Fruit fly (Drosophila melanogaster): Measurements from ENCODE around the gene OS9.
A peak's percentile ranks its signal among the peaks of the same experiment; 100 is the strongest.

OS9 gene

dm6 chr2L:19960930-19961329 lies 5.4 kb downstream of the OS9 start, which contains the start of gene CG34051:
CG34051 (minus strand) TSS chr2L:19961030.
- TF ChIP-seq psq (optimal IDR thresholded peaks at IDR 0.05) = no peak
- TF ChIP-seq EcR (GFP tag; optimal IDR thresholded peaks at IDR 0.05) = no peak
- no peak for TF ChIP-seq CG8478 (optimal IDR thresholded peaks at IDR 0.05)
- no peak for TF ChIP-seq Dll (optimal IDR thresholded peaks at IDR 0.05)
- TF ChIP-seq usp (GFP tag; optimal IDR thresholded peaks at IDR 0.05) = no peak
- TF ChIP-seq pan (optimal IDR thresholded peaks at IDR 0.05) = no peak

- no peak for TF ChIP-seq Dll (optimal IDR thresholded peaks at IDR 0.05)
- no peak for TF ChIP-seq usp (GFP tag; optimal IDR thresholded peaks at IDR 0.05)
- no peak for TF ChIP-seq psq (optimal IDR thresholded peaks at IDR 0.05)
- no peak for TF ChIP-seq pan (optimal IDR thresholded peaks at IDR 0.05)
- no peak for TF ChIP-seq CG8478 (optimal IDR thresholded peaks at IDR 0.05)
- TF ChIP-seq EcR (GFP tag; optimal IDR thresholded peaks at IDR 0.05) = no peak
Observed at dm6 chr2L:19958520-19959161, 7.7 kb downstream of the OS9 start, which contains the start of gene COX4. COX4 (plus strand) TSS chr2L:19958713.

dm6 chr2L:19952221-19952620 lies 14.1 kb downstream of the OS9 start:
- TF ChIP-seq pan (optimal IDR thresholded peaks at IDR 0.05) = no peak
- TF ChIP-seq psq (optimal IDR thresholded peaks at IDR 0.05) = no peak
- no peak for TF ChIP-seq EcR (GFP tag; optimal IDR thresholded peaks at IDR 0.05)
- TF ChIP-seq CG8478 (optimal IDR thresholded peaks at IDR 0.05) = no peak
- TF ChIP-seq Dll (optimal IDR thresholded peaks at IDR 0.05) = no peak
- TF ChIP-seq usp (GFP tag; optimal IDR thresholded peaks at IDR 0.05) = no peak

- TF ChIP-seq CG8478 (optimal IDR thresholded peaks at IDR 0.05) (no peak), pan (optimal IDR thresholded peaks at IDR 0.05) (no peak), usp (GFP tag; optimal IDR thresholded peaks at IDR 0.05) (no peak), psq (optimal IDR thresholded peaks at IDR 0.05) (no peak), Dll (optimal IDR thresholded peaks at IDR 0.05) (no peak), EcR (GFP tag; optimal IDR thresholded peaks at IDR 0.05) (no peak)
Observed at dm6 chr2L:19951543-19952163, 14.7 kb downstream of the OS9 start.

dm6 chr2L:19949600-19949999 lies 16.7 kb downstream of the OS9 start:
- TF ChIP-seq psq (optimal IDR thresholded peaks at IDR 0.05) (no peak), CG8478 (optimal IDR thresholded peaks at IDR 0.05) (no peak), usp (GFP tag; optimal IDR thresholded peaks at IDR 0.05) (no peak), EcR (GFP tag; optimal IDR thresholded peaks at IDR 0.05) (no peak), Dll (optimal IDR thresholded peaks at IDR 0.05) (no peak), pan (optimal IDR thresholded peaks at IDR 0.05) (no peak)

dm6 chr2L:19947992-19948524 lies 18.3 kb downstream of the OS9 start:
- TF ChIP-seq psq (optimal IDR thresholded peaks at IDR 0.05) (no peak), EcR (GFP tag; optimal IDR thresholded peaks at IDR 0.05) (no peak), CG8478 (optimal IDR thresholded peaks at IDR 0.05) (no peak), usp (GFP tag; optimal IDR thresholded peaks at IDR 0.05) (no peak)

dm6 chr2L:19944309-19945172 lies 21.8 kb downstream of the OS9 start:
- no peak for TF ChIP-seq CG8478 (optimal IDR thresholded peaks at IDR 0.05)
- peak in 1 of 2 experiments; percentile 54 for TF ChIP-seq EcR (GFP tag; optimal IDR thresholded peaks at IDR 0.05)

dm6 chr2L:19943112-19943511 lies 23.2 kb downstream of the OS9 start:
- TF ChIP-seq CG8478 (optimal IDR thresholded peaks at IDR 0.05) (no peak), pan (optimal IDR thresholded peaks at IDR 0.05) (no peak), EcR (GFP tag; optimal IDR thresholded peaks at IDR 0.05) (no peak), Dll (optimal IDR thresholded peaks at IDR 0.05) (no peak), psq (optimal IDR thresholded peaks at IDR 0.05) (no peak), usp (GFP tag; optimal IDR thresholded peaks at IDR 0.05) (no peak)

- TF ChIP-seq Dll (optimal IDR thresholded peaks at IDR 0.05) = no peak
- TF ChIP-seq psq (optimal IDR thresholded peaks at IDR 0.05) = no peak
- no peak for TF ChIP-seq usp (GFP tag; optimal IDR thresholded peaks at IDR 0.05)
- TF ChIP-seq EcR (GFP tag; optimal IDR thresholded peaks at IDR 0.05) = no peak
- TF ChIP-seq pan (optimal IDR thresholded peaks at IDR 0.05) = no peak
- TF ChIP-seq CG8478 (optimal IDR thresholded peaks at IDR 0.05) = no peak
Observed at dm6 chr2L:19942510-19942909, 23.8 kb downstream of the OS9 start.

- TF ChIP-seq EcR (GFP tag; optimal IDR thresholded peaks at IDR 0.05) (no peak), usp (GFP tag; optimal IDR thresholded peaks at IDR 0.05) (no peak), pan (optimal IDR thresholded peaks at IDR 0.05) (no peak), psq (optimal IDR thresholded peaks at IDR 0.05) (no peak), Dll (optimal IDR thresholded peaks at IDR 0.05) (no peak), CG8478 (optimal IDR thresholded peaks at IDR 0.05) (no peak)
Observed at dm6 chr2L:19941352-19941851, 24.9 kb downstream of the OS9 start.

- no peak for TF ChIP-seq usp (GFP tag; optimal IDR thresholded peaks at IDR 0.05)
- TF ChIP-seq EcR (GFP tag; optimal IDR thresholded peaks at IDR 0.05) = no peak
- no peak for TF ChIP-seq psq (optimal IDR thresholded peaks at IDR 0.05)
- no peak for TF ChIP-seq CG8478 (optimal IDR thresholded peaks at IDR 0.05)
- TF ChIP-seq pan (optimal IDR thresholded peaks at IDR 0.05) = no peak
- TF ChIP-seq Dll (optimal IDR thresholded peaks at IDR 0.05) = no peak
Observed at dm6 chr2L:19940036-19940435, 26.3 kb downstream of the OS9 start.
